Fruit fly (Drosophila melanogaster): Measurements from ENCODE around the gene CG45089.

Gene CG45089

DNA sequence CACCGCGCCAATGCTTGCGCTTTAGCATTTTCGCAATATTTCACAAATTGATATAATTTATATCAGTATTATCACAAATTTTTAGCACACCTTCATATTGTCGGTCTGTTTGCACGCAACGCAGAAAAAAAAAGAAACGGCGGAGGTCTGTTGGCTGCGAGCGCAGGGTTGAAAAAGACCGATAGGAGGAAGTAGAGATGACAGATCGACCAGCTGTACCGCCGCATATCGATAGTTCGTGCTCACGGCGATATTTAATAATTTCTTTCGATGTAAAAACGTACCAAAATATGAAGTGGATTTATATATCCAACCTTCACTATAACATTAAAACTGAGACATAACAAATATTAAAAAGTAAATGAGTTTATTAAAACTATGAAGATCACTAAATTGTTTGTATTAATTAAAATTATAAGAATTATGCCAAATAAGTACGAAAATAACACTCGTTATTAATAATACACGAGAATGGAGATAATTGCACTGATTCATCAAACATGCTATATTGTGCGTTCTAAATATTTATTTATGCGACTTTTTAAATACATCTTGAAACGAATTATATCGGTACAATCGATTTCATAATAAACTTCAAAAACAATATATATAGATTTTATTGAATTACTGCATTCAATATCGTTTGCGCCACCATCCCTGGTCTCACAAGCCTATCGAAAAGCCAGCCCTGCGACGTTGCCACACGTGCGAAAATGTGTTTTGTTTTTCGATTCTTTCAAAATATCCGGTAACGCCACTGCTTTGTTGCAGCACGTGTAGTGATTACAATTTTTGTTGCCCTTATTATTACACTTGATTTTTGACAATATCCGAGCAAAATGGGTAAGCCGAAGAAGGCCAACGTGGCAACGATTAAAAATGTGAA, 7.8 kb upstream of the CG45089 start, which contains the start of the genes RpS6 and bys (continued):
- TF ChIP-seq Rfx (GFP tag; IDR thresholded peaks at IDR 0.05) (peak; percentile 79), CG6765 (GFP tag; optimal IDR thresholded peaks at IDR 0.05) (peak; percentile 75), CG30403 (GFP tag; optimal IDR thresholded peaks at IDR 0.05) (peak; percentile 68), dm (GFP tag; optimal IDR thresholded peaks at IDR 0.05) (peak; percentile 92), her (GFP tag; optimal IDR thresholded peaks at IDR 0.05) (peak; percentile 32), CG10431 (GFP tag; optimal IDR thresholded peaks at IDR 0.05) (peak; percentile 51), CG16779 (GFP tag; IDR thresholded peaks at IDR 0.05) (peak; percentile 65), MESR4 (GFP tag; optimal IDR thresholded peaks at IDR 0.05) (peak; percentile 93), seq (GFP tag; IDR thresholded peaks at IDR 0.05) (no peak), croc (GFP tag; conservative IDR thresholded peaks at IDR 0.05) (no peak), da (GFP tag; optimal IDR thresholded peaks at IDR 0.05) (no peak), NC2β (GFP tag; optimal IDR thresholded peaks at IDR 0.05) (peak; percentile 58), ash1 (GFP tag; optimal IDR thresholded peaks at IDR 0.05) (no peak), Ravus (GFP tag; IDR thresholded peaks at IDR 0.05) (no peak), caup (GFP tag; optimal IDR thresholded peaks at IDR 0.05; ENCODE audit: severe bottlenecking) (peak; percentile 69), sqz (GFP tag; optimal IDR thresholded peaks at IDR 0.05) (peak; percentile 82), ems (GFP tag; optimal IDR thresholded peaks at IDR 0.05) (no peak), gsb (GFP tag; IDR thresholded peaks at IDR 0.05) (peak; percentile 31), sens-2 (GFP tag; IDR thresholded peaks at IDR 0.05) (0 out of 2 replicates have a peak, but pooled peaks have one; percentile 15), CG9932 (GFP tag; IDR thresholded peaks at IDR 0.05) (peak; percentile 74), rib (GFP tag; IDR thresholded peaks at IDR 0.05) (peak; percentile 60; the same call in 1 of the 2 replicates), Nf-YB (GFP tag; optimal IDR thresholded peaks at IDR 0.05) (peak; percentile 3), CG1602 (GFP tag; optimal IDR thresholded peaks at IDR 0.05) (no peak), Hand (GFP tag; optimal IDR thresholded peaks at IDR 0.05) (no peak), Dip3 (GFP tag; optimal IDR thresholded peaks at IDR 0.05) (peak; percentile 28), Tbp (GFP tag; optimal IDR thresholded peaks at IDR 0.05) (no peak), CG7786 (GFP tag; optimal IDR thresholded peaks at IDR 0.05) (no peak), CG10462 (GFP tag; optimal IDR thresholded peaks at IDR 0.05) (no peak), Ptx1 (GFP tag; IDR thresholded peaks at IDR 0.05) (peak; percentile 33), CG34422 (GFP tag; IDR thresholded peaks at IDR 0.05) (peak; percentile 51), CG1603 (tag; optimal IDR thresholded peaks at IDR 0.05) (peak; percentile 61), CG9727 (GFP tag; optimal IDR thresholded peaks at IDR 0.05) (peak; percentile 74), exex (tag; optimal IDR thresholded peaks at IDR 0.05) (no peak), slbo (GFP tag; IDR thresholded peaks at IDR 0.05) (peak; percentile 81), Rx (GFP tag; IDR thresholded peaks at IDR 0.05) (peak; percentile 17; the same call in 1 of the 2 replicates), vvl (GFP tag; IDR thresholded peaks at IDR 0.05) (peak; percentile 31; the same call in 1 of the 2 replicates), Sin3A (optimal IDR thresholded peaks at IDR 0.05) (peak; percentile 21), CG30431 (GFP tag; optimal IDR thresholded peaks at IDR 0.05) (no peak), btn (GFP tag; optimal IDR thresholded peaks at IDR 0.05) (no peak), CG7556 (GFP tag; optimal IDR thresholded peaks at IDR 0.05) (peak; percentile 49), yki (optimal IDR thresholded peaks at IDR 0.05) (no peak), cato (GFP tag; optimal IDR thresholded peaks at IDR 0.05; ENCODE audit: borderline replicate concordance) (no peak), CG15479 (GFP tag; optimal IDR thresholded peaks at IDR 0.05) (peak; percentile 26), lov (optimal IDR thresholded peaks at IDR 0.05) (no peak), lov (GFP tag; IDR thresholded peaks at IDR 0.05) (0 out of 3 replicates have a peak, but pooled peaks have one; percentile 66), tin (GFP tag; optimal IDR thresholded peaks at IDR 0.05) (peak; percentile 36), Atf-2 (GFP tag; optimal IDR thresholded peaks at IDR 0.05) (no peak), CG3995 (GFP tag; optimal IDR thresholded peaks at IDR 0.05) (peak; percentile 22), wor (GFP tag; IDR thresholded peaks at IDR 0.05) (no peak), mirr (GFP tag; optimal IDR thresholded peaks at IDR 0.05) (peak; percentile 31), CG17912 (GFP tag; optimal IDR thresholded peaks at IDR 0.05) (peak; percentile 59)

Measured in whole organism, embryonic.